Fruit fly (Drosophila melanogaster): ENCODE results near the gene CG34132.
A peak's percentile ranks its signal among the peaks of the same experiment; 100 is the strongest.

CG34132 gene

DNA sequence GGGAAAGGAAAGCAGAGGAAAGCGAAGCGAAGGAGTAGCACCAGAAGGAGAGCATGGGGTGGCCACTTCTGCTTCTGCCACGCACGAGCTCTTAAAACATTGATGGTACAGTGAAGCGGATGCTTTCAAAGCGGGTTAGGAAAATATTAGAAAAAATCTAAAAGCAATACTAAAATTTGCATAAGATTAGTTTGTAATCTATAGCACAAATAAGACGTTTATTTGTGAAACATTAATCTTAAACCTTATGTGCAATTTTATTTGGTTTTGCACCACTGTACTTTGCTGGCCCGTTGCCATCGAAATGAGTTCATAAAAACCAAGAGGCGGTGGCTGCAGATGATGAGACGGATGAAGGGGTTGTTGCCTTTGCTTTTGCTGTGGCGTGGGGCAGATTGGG is 40.1 kb downstream of the CG34132 start (continued):
- TF ChIP-seq Jarid2 (GFP tag; optimal IDR thresholded peaks at IDR 0.05) (peak; percentile 47), CG3163 (GFP tag; optimal IDR thresholded peaks at IDR 0.05) (peak; percentile 73), Camta (GFP tag; optimal IDR thresholded peaks at IDR 0.05) (peak; percentile 82), en (GFP tag; optimal IDR thresholded peaks at IDR 0.05) (peak; percentile 74), hbn (GFP tag; IDR thresholded peaks at IDR 0.05; ENCODE audit: partially characterized antibody) (no peak), CG5180 (GFP tag; optimal IDR thresholded peaks at IDR 0.05) (peak; percentile 78), CG7963 (GFP tag; IDR thresholded peaks at IDR 0.05; ENCODE audit: partially characterized antibody) (no peak), CG11504 (tag; optimal IDR thresholded peaks at IDR 0.05) (peak; percentile 93), trem (tag; optimal IDR thresholded peaks at IDR 0.05) (peak; percentile 70), Dll (GFP tag; IDR thresholded peaks at IDR 0.05; ENCODE audit: partially characterized antibody) (no peak), mam (GFP tag; optimal IDR thresholded peaks at IDR 0.05) (peak; percentile 86), CG9437 (GFP tag; optimal IDR thresholded peaks at IDR 0.05) (peak; percentile 68), CG12236 (GFP tag; optimal IDR thresholded peaks at IDR 0.05) (peak; percentile 81), CG2712 (tag; optimal IDR thresholded peaks at IDR 0.05) (peak; percentile 91), crc (GFP tag; optimal IDR thresholded peaks at IDR 0.05) (peak; percentile 82), Atf6 (GFP tag; IDR thresholded peaks at IDR 0.05) (peak; percentile 91), CG14014 (GFP tag; IDR thresholded peaks at IDR 0.05) (peak; percentile 90), tio (GFP tag; optimal IDR thresholded peaks at IDR 0.05) (peak; percentile 72), CG8359 (GFP tag; optimal IDR thresholded peaks at IDR 0.05; ENCODE audit: borderline replicate concordance) (peak; percentile 66), CG10274 (GFP tag; optimal IDR thresholded peaks at IDR 0.05) (peak; percentile 64), CG14710 (tag; optimal IDR thresholded peaks at IDR 0.05) (peak; percentile 74), CG14860 (GFP tag; IDR thresholded peaks at IDR 0.05; ENCODE audit: partially characterized antibody) (peak; percentile 41; the same call in 1 of the 3 replicates), NfI (GFP tag; optimal IDR thresholded peaks at IDR 0.05) (peak; percentile 91), CrebB (tag; optimal IDR thresholded peaks at IDR 0.05) (peak; percentile 81), CG42726 (GFP tag; IDR thresholded peaks at IDR 0.05; ENCODE audit: partially characterized antibody) (no peak), CG17328 (GFP tag; IDR thresholded peaks at IDR 0.05) (peak; percentile 92), usp (GFP tag; optimal IDR thresholded peaks at IDR 0.05) (no peak), MESR4 (GFP tag; optimal IDR thresholded peaks at IDR 0.05) (no peak), dmrt99B (tag; optimal IDR thresholded peaks at IDR 0.05) (peak; percentile 96), CG31441 (GFP tag; IDR thresholded peaks at IDR 0.05) (peak; percentile 91), fd102C (GFP tag; optimal IDR thresholded peaks at IDR 0.05) (no peak), sens (GFP tag) (peak; percentile 98), CG15269 (tag; optimal IDR thresholded peaks at IDR 0.05) (peak; percentile 92), CG12071 (GFP tag; optimal IDR thresholded peaks at IDR 0.05) (peak; percentile 87), HLH54F (GFP tag; optimal IDR thresholded peaks at IDR 0.05) (peak; percentile 80), ems (GFP tag; optimal IDR thresholded peaks at IDR 0.05) (peak; percentile 89), CG15696 (tag; optimal IDR thresholded peaks at IDR 0.05) (peak; percentile 50), vnd (GFP tag; IDR thresholded peaks at IDR 0.05; ENCODE audit: partially characterized antibody) (peak; percentile 46; the same call in 1 of the 3 replicates), zf30C (GFP tag; optimal IDR thresholded peaks at IDR 0.05) (no peak), ken (GFP tag; IDR thresholded peaks at IDR 0.05) (peak; percentile 87), Lpt (GFP tag; optimal IDR thresholded peaks at IDR 0.05) (no peak), CG6813 (GFP tag; optimal IDR thresholded peaks at IDR 0.05) (peak; percentile 91), pho (GFP tag; optimal IDR thresholded peaks at IDR 0.05) (peak; percentile 72), kah (GFP tag; optimal IDR thresholded peaks at IDR 0.05) (peak; percentile 75), CG10147 (GFP tag; optimal IDR thresholded peaks at IDR 0.05) (peak; percentile 81), Sox102F (GFP tag; optimal IDR thresholded peaks at IDR 0.05) (peak; percentile 92), crp (GFP tag; optimal IDR thresholded peaks at IDR 0.05) (peak in 1 of 2 experiments; percentile 41), CG1529 (GFP tag; optimal IDR thresholded peaks at IDR 0.05) (peak; percentile 85), HHEX (GFP tag; optimal IDR thresholded peaks at IDR 0.05) (peak; percentile 90)

All from whole organism, embryonic.